Fruit fly (Drosophila melanogaster) whole organism, wandering third instar larva: ENCODE data around the gene CG7367.

ENCODE experiments used
- Abd-B ChIP-seq: fragments of >200 bp; optimal IDR thresholded peaks from 2 replicates; lab custom pipeline; 2017; ENCODE audit warnings: missing biosample characterization, missing genetic modification characterization
- CG32264 ChIP-seq: fragments of 200-800 bp; sonication (Bioruptor generic); optimal IDR thresholded peaks from 2 replicates; lab custom pipeline; 2016; ENCODE audit warnings: missing biosample characterization, missing genetic modification characterization
- CG9705 ChIP-seq: fragments of 200-800 bp; sonication (Bioruptor generic); optimal IDR thresholded peaks from 2 replicates; lab custom pipeline; 2018; ENCODE audit warnings: missing biosample characterization, mild to moderate bottlenecking, missing genetic modification characterization
- CrebA ChIP-seq: fragments of 200-800 bp; sonication (Bioruptor generic); optimal IDR thresholded peaks from 2 replicates; lab custom pipeline; 2016; ENCODE audit warnings: missing biosample characterization, mild to moderate bottlenecking, missing genetic modification characterization, borderline replicate concordance
- Dfd ChIP-seq: fragments of >200 bp; optimal IDR thresholded peaks from 2 replicates; lab custom pipeline; 2017; ENCODE audit warnings: missing biosample characterization, missing genetic modification characterization
- Dif ChIP-seq: fragments of 200-275, 200-300 bp; sonication (Bioruptor generic); optimal IDR thresholded peaks from 2 replicates; lab custom pipeline; 2018; ENCODE audit warnings: missing biosample characterization, missing genetic modification characterization; ENCODE audit not compliant: partially characterized antibody
- GATAd ChIP-seq: sonication (Bioruptor generic); optimal IDR thresholded peaks from 2 replicates; lab custom pipeline; 2016; ENCODE audit warnings: missing biosample characterization, missing genetic modification characterization
- HLH106 ChIP-seq: fragments of 200-800 bp; optimal IDR thresholded peaks from 3 replicates; lab custom pipeline; 2019; ENCODE audit warnings: missing biosample characterization, mild to moderate bottlenecking, missing genetic modification characterization, moderate library complexity
- Hnf4 ChIP-seq: fragments of 200-800 bp; sonication (Bioruptor generic); optimal IDR thresholded peaks from 2 replicates; lab custom pipeline; 2016; ENCODE audit warnings: missing biosample characterization, mild to moderate bottlenecking, missing genetic modification characterization
- Hr78 ChIP-seq: fragments of >200 bp; optimal IDR thresholded peaks from 2 replicates; lab custom pipeline; 2017; ENCODE audit warnings: missing biosample characterization, missing genetic modification characterization
- Hr83 ChIP-seq: fragments of 200-300 bp; sonication (Bioruptor generic); optimal IDR thresholded peaks from 2 replicates; lab custom pipeline; 2016; ENCODE audit warnings: missing biosample characterization, mild to moderate bottlenecking, missing genetic modification characterization, moderate library complexity; ENCODE audit not compliant: poor library complexity, severe bottlenecking
- Jra ChIP-seq: sonication (Bioruptor generic); optimal IDR thresholded peaks from 2 replicates; lab custom pipeline; 2016; ENCODE audit warnings: missing biosample characterization, missing genetic modification characterization
- Mio ChIP-seq: sonication (Bioruptor generic); optimal IDR thresholded peaks from 2 replicates; lab custom pipeline; 2016; ENCODE audit warnings: missing biosample characterization, missing genetic modification characterization
- Myc ChIP-seq: fragments of >200 bp; optimal IDR thresholded peaks from 2 replicates; lab custom pipeline; 2017
- N ChIP-seq: fragments of >200 bp; optimal IDR thresholded peaks from 2 replicates; lab custom pipeline; 2018; ENCODE audit warnings: missing biosample characterization, missing external identifiers, missing genetic modification characterization
- OdsH ChIP-seq: fragments of 200-800 bp; sonication (Bioruptor generic); optimal IDR thresholded peaks from 2 replicates; lab custom pipeline; 2016; ENCODE audit warnings: missing biosample characterization, mild to moderate bottlenecking, missing genetic modification characterization
- Rel ChIP-seq, 2 experiments: fragments of 200-800 bp; sonication (Bioruptor generic) in 1 of 2; optimal IDR thresholded peaks; 2 replicates in 1 of 2; 3 replicates in 1 of 2; lab custom pipeline; 2016 to 2019; ENCODE audit warnings: mild to moderate bottlenecking in 2 of 2, missing biosample characterization in 2 of 2, missing genetic modification characterization in 2 of 2, moderate library complexity in 1 of 2
- Sp1 ChIP-seq: fragments of 200-800 bp; sonication (Bioruptor generic); optimal IDR thresholded peaks from 3 replicates; lab custom pipeline; 2019; ENCODE audit warnings: missing biosample characterization, mild to moderate bottlenecking, missing genetic modification characterization, moderate library complexity
- Vsx2 ChIP-seq: fragments of 200-300, 225-300 bp; sonication (Bioruptor generic); optimal IDR thresholded peaks from 2 replicates; lab custom pipeline; 2018; ENCODE audit warnings: missing biosample characterization, missing genetic modification characterization; ENCODE audit not compliant: partially characterized antibody
- br ChIP-seq: fragments of 200-800 bp; sonication (Bioruptor generic); optimal IDR thresholded peaks from 2 replicates; lab custom pipeline; 2016; ENCODE audit warnings: missing biosample characterization, missing genetic modification characterization
- brk ChIP-seq: fragments of 200-800 bp; sonication (Bioruptor generic); optimal IDR thresholded peaks from 2 replicates; lab custom pipeline; 2016; ENCODE audit warnings: missing biosample characterization, mild to moderate bottlenecking, missing genetic modification characterization
- dl ChIP-seq, 2 experiments: fragments of 175-275, 200-275 bp in 1 of 2; fragments of 200-275 bp in 1 of 2; sonication (Bioruptor generic); optimal IDR thresholded peaks; lab custom pipeline; 2018; ENCODE audit warnings: mild to moderate bottlenecking in 2 of 2, missing biosample characterization in 2 of 2, missing genetic modification characterization in 2 of 2, moderate library complexity in 2 of 2; ENCODE audit not compliant: partially characterized antibody in 2 of 2, insufficient read depth in 1 of 2
- dmrt93B ChIP-seq: fragments of 200-800 bp; sonication (Bioruptor generic); optimal IDR thresholded peaks from 2 replicates; lab custom pipeline; 2018; ENCODE audit warnings: missing biosample characterization, mild to moderate bottlenecking, missing genetic modification characterization
- dsf ChIP-seq: sonication (Bioruptor generic); optimal IDR thresholded peaks from 2 replicates; lab custom pipeline; 2016; ENCODE audit warnings: missing biosample characterization, missing genetic modification characterization, borderline replicate concordance
- ey ChIP-seq: fragments of 200-800 bp; sonication (Bioruptor generic); optimal IDR thresholded peaks from 2 replicates; lab custom pipeline; 2016; ENCODE audit warnings: missing biosample characterization, missing genetic modification characterization
- foxo ChIP-seq, 2 experiments: fragments of 200-800 bp; sonication (Bioruptor generic); optimal IDR thresholded peaks; 2 replicates in 1 of 2; 3 replicates in 1 of 2; lab custom pipeline; 2016 to 2017; ENCODE audit warnings: missing biosample characterization in 2 of 2, missing genetic modification characterization in 2 of 2
- fru ChIP-seq: fragments of 200-800 bp; sonication (Bioruptor generic); optimal IDR thresholded peaks from 3 replicates; lab custom pipeline; 2016; ENCODE audit warnings: missing biosample characterization, mild to moderate bottlenecking, missing genetic modification characterization
- h ChIP-seq: fragments of 200-800 bp; sonication (Bioruptor generic); optimal IDR thresholded peaks from 3 replicates; lab custom pipeline; 2016; ENCODE audit warnings: missing biosample characterization, mild to moderate bottlenecking, missing genetic modification characterization
- jim ChIP-seq: fragments of 175-275, 200-325 bp; sonication (Bioruptor generic); optimal IDR thresholded peaks from 2 replicates; lab custom pipeline; 2016; ENCODE audit warnings: missing biosample characterization, mild to moderate bottlenecking, missing genetic modification characterization
- lola ChIP-seq: fragments of >200 bp; optimal IDR thresholded peaks from 2 replicates; lab custom pipeline; 2017; ENCODE audit warnings: missing biosample characterization, missing genetic modification characterization
- pan ChIP-seq: fragments of >200 bp; optimal IDR thresholded peaks from 2 replicates; lab custom pipeline; 2017
- psq ChIP-seq: fragments of 200-800 bp; sonication (Bioruptor generic); optimal IDR thresholded peaks from 3 replicates; lab custom pipeline; 2017; ENCODE audit warnings: missing biosample characterization, mild to moderate bottlenecking, missing genetic modification characterization, moderate library complexity
- rgr ChIP-seq: fragments of 200-800 bp; sonication (Bioruptor generic); optimal IDR thresholded peaks from 3 replicates; lab custom pipeline; 2016; ENCODE audit warnings: missing biosample characterization, mild to moderate bottlenecking, missing genetic modification characterization
- sage ChIP-seq: fragments of 200-800 bp; sonication (Bioruptor generic); optimal IDR thresholded peaks from 2 replicates; lab custom pipeline; 2016; ENCODE audit warnings: missing biosample characterization, mild to moderate bottlenecking, missing genetic modification characterization
- sv ChIP-seq: fragments of 200-800 bp; sonication (Bioruptor generic); optimal IDR thresholded peaks from 3 replicates; lab custom pipeline; 2016; ENCODE audit warnings: missing biosample characterization, missing genetic modification characterization
- tai ChIP-seq: sonication (Bioruptor generic); optimal IDR thresholded peaks from 2 replicates; lab custom pipeline; 2016; ENCODE audit warnings: missing biosample characterization, missing genetic modification characterization
- usp ChIP-seq: fragments of >200 bp; optimal IDR thresholded peaks from 2 replicates; lab custom pipeline; 2017; ENCODE audit warnings: missing biosample characterization, missing genetic modification characterization
- woc ChIP-seq: sonication (Bioruptor generic); optimal IDR thresholded peaks from 2 replicates; lab custom pipeline; 2016; ENCODE audit warnings: missing biosample characterization, mild to moderate bottlenecking, missing genetic modification characterization

Gene CG7367

DNA sequence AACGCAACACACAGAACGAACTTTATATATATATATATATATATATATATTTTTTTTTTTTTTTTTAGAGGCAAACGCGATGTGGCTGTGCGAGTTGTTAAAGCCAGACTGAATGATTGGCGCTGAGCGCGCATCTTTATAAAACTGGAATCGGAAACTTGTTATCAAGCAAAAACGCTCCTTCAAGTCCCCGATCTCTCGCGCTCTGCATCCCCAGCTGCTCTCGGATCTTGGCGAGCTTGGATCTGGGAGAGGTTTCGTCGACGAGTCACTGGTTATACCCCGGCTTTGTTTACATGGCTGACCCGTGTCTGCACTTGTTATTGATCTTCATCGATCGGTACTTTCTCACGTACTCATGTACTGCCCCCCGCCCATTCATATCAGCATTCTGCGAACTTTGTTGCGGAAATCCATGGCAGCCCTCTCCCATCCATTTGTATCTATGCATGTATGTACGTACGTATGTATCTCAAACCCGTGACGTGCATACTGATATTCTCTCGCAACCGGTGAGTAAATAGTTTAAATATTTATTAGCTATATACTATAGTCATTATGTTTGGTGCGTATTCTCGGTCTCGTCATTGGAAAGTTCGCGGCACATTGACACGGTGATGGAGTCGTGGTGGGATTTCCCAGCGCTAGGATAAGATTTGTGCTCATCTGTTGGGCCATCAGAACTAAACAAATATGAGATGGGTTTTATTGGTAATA lies 32.3 kb downstream of the CG7367 start, which contains the start of gene Spn28Dc:
Gene Spn28Dc, minus strand, starts transcription at position 51 of the 717 bp plus-strand sequence.
- TF ChIP-seq Hnf4 (GFP tag; lab: Kevin White, UChicago) (no peak), Vsx2 (GFP tag; lab: Kevin White, UChicago) (no peak), Dfd (GFP tag; lab: Kevin White, UChicago) (no peak), Hr78 (GFP tag; lab: Kevin White, UChicago) (no peak), foxo (GFP tag; optimal IDR thresholded peaks at IDR 0.05; lab: Kevin White, UChicago) (no peak), woc (GFP tag; lab: Kevin White, UChicago) (no peak), fru (GFP tag; lab: Kevin White, UChicago) (no peak), jim (GFP tag; lab: Kevin White, UChicago) (no peak), pan (lab: Kevin White, UChicago) (no peak), dsf (no peak), Sp1 (no peak), Mio (no peak), h (peak; percentile 7), sage (GFP tag; lab: Kevin White, UChicago) (no peak), Jra (GFP tag; lab: Kevin White, UChicago) (no peak), Dif (peak; percentile 39), Hr83 (no peak), Rel (GFP tag; optimal IDR thresholded peaks at IDR 0.05; lab: Kevin White, UChicago) (no peak), Rel (tag; optimal IDR thresholded peaks at IDR 0.05; lab: Kevin White, UChicago) (peak; percentile 75), dmrt93B (GFP tag; lab: Kevin White, UChicago) (no peak), brk (no peak), sv (GFP tag; lab: Kevin White, UChicago) (no peak), br (GFP tag; lab: Kevin White, UChicago) (peak; percentile 8), OdsH (GFP tag; lab: Kevin White, UChicago) (no peak), dl (GFP tag; optimal IDR thresholded peaks at IDR 0.05; lab: Kevin White, UChicago; ENCODE audit: insufficient read depth in 1 of 2, partially characterized antibody in 2 of 2) (peak; percentile 15 to 61)

DNA sequence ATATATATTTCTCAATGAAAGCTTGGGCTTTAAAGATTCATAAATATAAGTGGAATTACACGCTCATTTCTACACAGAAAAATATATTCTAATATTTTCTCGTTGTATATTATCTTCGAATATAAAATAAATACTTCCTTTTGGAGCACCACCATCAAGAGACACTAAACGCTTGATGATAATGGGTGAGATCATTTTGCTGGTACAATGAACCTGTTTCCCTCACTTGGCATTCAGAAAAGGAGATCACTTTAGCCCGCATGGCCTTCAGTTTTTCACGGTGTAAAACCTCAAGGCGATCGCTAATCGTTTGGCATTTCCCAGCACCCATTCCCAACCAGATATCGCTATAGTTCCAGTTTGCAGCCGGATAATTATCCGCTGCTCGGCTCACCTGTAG lies 33.5 kb downstream of the CG7367 start:
- TF ChIP-seq tai (GFP tag; lab: Kevin White, UChicago) (no peak), woc (GFP tag; lab: Kevin White, UChicago) (peak; percentile 49), pan (lab: Kevin White, UChicago) (no peak), Myc (lab: Kevin White, UChicago) (no peak), Hnf4 (GFP tag; lab: Kevin White, UChicago) (no peak), h (peak; percentile 74), Jra (GFP tag; lab: Kevin White, UChicago) (peak; percentile 2), foxo (GFP tag; optimal IDR thresholded peaks at IDR 0.05; lab: Kevin White, UChicago) (peak in 1 of 2 experiments; percentile 54), Vsx2 (GFP tag; lab: Kevin White, UChicago) (no peak), Dif (no peak), dmrt93B (GFP tag; lab: Kevin White, UChicago) (peak; percentile 27), sage (GFP tag; lab: Kevin White, UChicago) (no peak), lola (no peak), Abd-B (no peak), brk (no peak), br (GFP tag; lab: Kevin White, UChicago) (peak; percentile 51), N (no peak), rgr (GFP tag; lab: Kevin White, UChicago) (peak; percentile 52), Mio (no peak), dsf (no peak), Dfd (GFP tag; lab: Kevin White, UChicago) (no peak), CG9705 (GFP tag; lab: Kevin White, UChicago) (peak; percentile 42), CrebA (GFP tag; lab: Kevin White, UChicago) (no peak), psq (GFP tag; lab: Kevin White, UChicago) (peak; percentile 32), jim (GFP tag; lab: Kevin White, UChicago) (no peak), Sp1 (peak; percentile 34), OdsH (GFP tag; lab: Kevin White, UChicago) (peak; percentile 50), Hr83 (no peak), GATAd (GFP tag; lab: Kevin White, UChicago) (no peak), fru (GFP tag; lab: Kevin White, UChicago) (peak; percentile 33), Hr78 (GFP tag; lab: Kevin White, UChicago) (no peak), HLH106 (tag; lab: Kevin White, UChicago) (peak; percentile 65), usp (GFP tag; lab: Kevin White, UChicago) (no peak), dl (GFP tag; optimal IDR thresholded peaks at IDR 0.05; lab: Kevin White, UChicago; ENCODE audit: insufficient read depth in 1 of 2, partially characterized antibody in 2 of 2) (no peak), Rel (GFP tag; optimal IDR thresholded peaks at IDR 0.05; lab: Kevin White, UChicago) (no peak), Rel (tag; optimal IDR thresholded peaks at IDR 0.05; lab: Kevin White, UChicago) (no peak), CG32264 (GFP tag; lab: Kevin White, UChicago) (peak; percentile 31), ey (peak; percentile 55), sv (GFP tag; lab: Kevin White, UChicago) (no peak)
